Worm (Caenorhabditis elegans): ENCODE results near the gene ule-2.

ule-2 gene

DNA sequence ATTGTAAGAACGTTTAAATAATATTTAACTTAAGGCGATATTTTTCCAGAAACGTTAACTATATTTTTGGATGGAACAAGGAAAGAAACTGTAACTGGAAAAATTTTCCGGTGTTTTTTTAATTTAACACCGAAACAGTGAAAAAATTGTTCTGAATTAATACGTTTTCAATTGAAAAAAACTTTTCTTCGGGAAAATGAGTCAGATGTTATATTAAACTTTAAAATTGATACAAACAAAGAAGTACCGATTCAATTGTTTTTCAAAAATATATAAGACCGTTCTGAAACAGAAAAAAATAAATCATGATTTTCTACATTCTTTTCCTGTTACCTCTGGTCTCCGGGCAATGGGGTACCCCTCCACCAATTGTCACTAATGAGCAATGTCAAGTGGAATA lies at the start of gene ule-2:
TSS of gene ule-2 (plus strand) at position 301 of the 400 bp plus-strand sequence.
- no peak for TF ChIP-seq unc-62 (GFP tag; optimal IDR thresholded peaks at IDR 0.05)

ce11 chrIV:14586759-14587158 lies 48.2 kb upstream of the ule-2 start:
- no peak for TF ChIP-seq unc-62 (GFP tag; optimal IDR thresholded peaks at IDR 0.05)

DNA sequence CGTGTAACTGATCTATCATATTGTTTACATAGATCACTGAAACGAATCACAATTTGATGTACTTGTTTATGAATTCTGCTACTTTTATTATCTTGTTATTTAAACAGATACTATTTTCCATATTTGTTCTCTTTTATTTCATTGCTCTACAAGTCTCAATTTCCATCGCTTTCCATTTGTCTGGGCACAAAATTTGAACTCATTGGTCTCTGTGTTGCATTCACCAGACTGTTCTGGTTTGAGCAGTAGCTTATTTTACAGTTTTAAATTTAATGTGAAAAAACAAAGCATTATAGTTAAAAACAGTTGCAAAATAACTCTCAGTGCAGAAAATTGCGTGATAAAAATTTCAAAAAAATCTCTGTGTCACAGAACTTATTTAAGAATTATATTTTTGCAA lies 47.3 kb upstream of the ule-2 start:
- TF ChIP-seq unc-62 (GFP tag; optimal IDR thresholded peaks at IDR 0.05) = no peak

- no peak for TF ChIP-seq unc-62 (GFP tag; optimal IDR thresholded peaks at IDR 0.05)
Measured at ce11 chrIV:14594249-14594648, 40.7 kb upstream of the ule-2 start.

- TF ChIP-seq unc-62 (GFP tag; optimal IDR thresholded peaks at IDR 0.05) = no peak
Measured at ce11 chrIV:14599321-14599720, 35.6 kb upstream of the ule-2 start.

- no peak for TF ChIP-seq unc-62 (GFP tag; optimal IDR thresholded peaks at IDR 0.05)
Measured at ce11 chrIV:14603022-14603421, 31.9 kb upstream of the ule-2 start.

ce11 chrIV:14605143-14605542 lies 29.8 kb upstream of the ule-2 start:
- no peak for TF ChIP-seq unc-62 (GFP tag; optimal IDR thresholded peaks at IDR 0.05)

- no peak for TF ChIP-seq unc-62 (GFP tag; optimal IDR thresholded peaks at IDR 0.05)
Measured at ce11 chrIV:14606469-14606868, 28.5 kb upstream of the ule-2 start.

- no peak for TF ChIP-seq unc-62 (GFP tag; optimal IDR thresholded peaks at IDR 0.05)
Measured at ce11 chrIV:14608605-14609004, 26.3 kb upstream of the ule-2 start.

ce11 chrIV:14609774-14610173 lies 25.2 kb upstream of the ule-2 start:
- no peak for TF ChIP-seq unc-62 (GFP tag; optimal IDR thresholded peaks at IDR 0.05)

- no peak for TF ChIP-seq unc-62 (GFP tag; optimal IDR thresholded peaks at IDR 0.05)
Measured at ce11 chrIV:14610942-14611724, 23.8 kb upstream of the ule-2 start.

- no peak for TF ChIP-seq unc-62 (GFP tag; optimal IDR thresholded peaks at IDR 0.05)
Measured at ce11 chrIV:14611892-14612497, 22.9 kb upstream of the ule-2 start.

ce11 chrIV:14612547-14613329 lies 22.2 kb upstream of the ule-2 start:
- no peak for TF ChIP-seq unc-62 (GFP tag; optimal IDR thresholded peaks at IDR 0.05)

ce11 chrIV:14613375-14613774 lies 21.6 kb upstream of the ule-2 start:
- no peak for TF ChIP-seq unc-62 (GFP tag; optimal IDR thresholded peaks at IDR 0.05)

ce11 chrIV:14614176-14614740 lies 20.7 kb upstream of the ule-2 start:
- TF ChIP-seq unc-62 (GFP tag; optimal IDR thresholded peaks at IDR 0.05) = no peak

DNA sequence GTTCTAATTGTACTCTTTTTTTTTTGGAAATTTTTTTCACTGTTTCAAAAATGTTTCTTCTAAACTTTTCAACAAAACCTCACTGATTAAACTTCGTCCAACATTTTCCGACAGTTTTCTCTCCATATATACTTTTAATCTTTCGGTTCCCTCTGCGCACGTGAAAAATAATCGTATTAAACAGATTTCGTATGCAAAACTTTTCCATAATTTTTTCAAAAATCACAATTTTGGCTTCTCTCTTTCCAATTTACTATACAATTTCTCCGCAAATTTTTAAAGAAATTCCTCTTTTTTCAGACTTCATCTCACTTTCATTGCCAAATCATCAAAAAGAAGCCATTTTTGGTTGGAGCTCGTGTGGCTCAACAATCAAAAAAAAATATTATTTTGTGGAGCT lies 18.6 kb upstream of the ule-2 start, which contains the start of gene dmd-6:
TSS of gene dmd-6 (plus strand) at position 301 of the 400 bp plus-strand sequence.
- no peak for TF ChIP-seq unc-62 (GFP tag; optimal IDR thresholded peaks at IDR 0.05)

Measured in whole organism, dauer.